Worm (Caenorhabditis elegans): ENCODE data around the gene msp-113.

DNA sequence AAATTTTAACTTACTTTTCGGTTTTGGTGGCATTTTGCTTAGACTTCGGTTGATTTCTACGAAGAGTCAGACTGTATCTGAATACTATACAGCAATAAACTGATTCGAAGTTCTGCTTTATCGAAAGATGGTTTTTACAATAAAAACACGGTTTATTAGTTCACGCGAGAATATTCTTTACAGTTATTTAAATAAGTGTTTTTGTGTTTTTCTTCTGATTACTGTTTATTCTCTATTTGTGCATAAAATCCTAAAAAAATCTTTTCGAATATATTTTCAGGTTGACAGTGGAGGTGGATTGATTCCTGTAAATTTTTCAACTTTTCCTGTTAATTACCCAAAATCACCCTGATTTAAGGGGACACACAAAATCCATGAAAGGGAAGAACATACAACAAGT, 8.3 kb downstream of the msp-113 start, which contains the start of gene ZK354.8:
- TF ChIP-seq flt-1 (GFP tag; IDR thresholded peaks at IDR 0.05) (no peak), T22C8.4 (GFP tag; IDR thresholded peaks at IDR 0.05) (no peak), cog-1 (tag; optimal IDR thresholded peaks at IDR 0.05) (no peak), med-1 (GFP tag; optimal IDR thresholded peaks at IDR 0.05; ENCODE audit: insufficient read depth) (no peak), tab-1 (GFP tag; IDR thresholded peaks at IDR 0.05) (no peak)
